Worm (Caenorhabditis elegans): Measurements from ENCODE around the gene pals-40.
A peak's percentile ranks its signal among the peaks of the same experiment; 100 is the strongest.

The pals-40 gene

DNA sequence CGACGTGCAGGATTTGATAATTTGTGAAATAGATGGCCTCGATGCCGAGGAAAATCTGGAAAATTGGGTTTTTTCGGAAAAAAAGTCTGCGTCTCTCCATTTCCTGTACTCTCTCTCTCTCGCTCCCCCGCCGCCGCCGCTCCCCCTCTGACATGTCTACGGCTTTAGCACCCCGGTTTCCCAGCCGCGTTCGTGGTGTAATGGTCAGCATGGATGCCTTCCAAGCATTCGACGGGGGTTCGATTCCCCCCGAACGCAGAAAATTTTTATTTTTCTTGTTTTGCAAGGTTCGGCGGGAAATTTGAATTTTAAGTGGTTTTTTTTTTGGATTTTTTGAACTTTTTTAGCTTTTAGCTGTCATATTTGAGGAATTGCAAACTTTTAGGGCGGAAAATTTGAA is 46.5 kb upstream of the pals-40 start (continued):
- TF ChIP-seq egl-13 (tag; optimal IDR thresholded peaks at IDR 0.05) (peak; percentile 33), mab-9 (GFP tag; IDR thresholded peaks at IDR 0.05) (peak; percentile 57; the same call in 1 of the 2 replicates), nhr-19 (GFP tag; conservative IDR thresholded peaks at IDR 0.05) (peak; percentile 69), isw-1 (GFP tag; IDR thresholded peaks at IDR 0.05) (peak; percentile 54), elt-2 (tag; optimal IDR thresholded peaks at IDR 0.05) (peak; percentile 32), sox-4 (tag; optimal IDR thresholded peaks at IDR 0.05) (no peak), tbx-2 (tag; optimal IDR thresholded peaks at IDR 0.05) (peak; percentile 49), pqm-1 (tag; optimal IDR thresholded peaks at IDR 0.05) (no peak), fos-1 (tag; optimal IDR thresholded peaks at IDR 0.05) (no peak), efl-3 (GFP tag; optimal IDR thresholded peaks at IDR 0.05) (no peak), nhr-28 (tag; optimal IDR thresholded peaks at IDR 0.05) (no peak), egl-27 (tag; optimal IDR thresholded peaks at IDR 0.05) (no peak), efl-1 (optimal IDR thresholded peaks at IDR 0.05) (peak; percentile 48 to 63), efl-1 (GFP tag; optimal IDR thresholded peaks at IDR 0.05 in 1 of 2) (peak; percentile 72 to 95), ama-1 (optimal IDR thresholded peaks at IDR 0.05) (no peak), blmp-1 (tag; optimal IDR thresholded peaks at IDR 0.05) (no peak), swsn-7 (tag; optimal IDR thresholded peaks at IDR 0.05) (peak; percentile 69), nhr-85 (tag) (peak; percentile 73), unc-86 (tag; optimal IDR thresholded peaks at IDR 0.05) (peak; percentile 51), dpl-1 (GFP tag; optimal IDR thresholded peaks at IDR 0.05) (peak; percentile 48 to 54 (median 52)), unc-98 (GFP tag; IDR thresholded peaks at IDR 0.05) (peak; percentile 47; the same call in 1 of the 2 replicates), nhr-11 (tag; optimal IDR thresholded peaks at IDR 0.05) (no peak), lin-15B (tag; optimal IDR thresholded peaks at IDR 0.05) (peak; percentile 47), nhr-20 (tag; optimal IDR thresholded peaks at IDR 0.05) (peak; percentile 59), grh-1 (GFP tag; IDR thresholded peaks at IDR 0.05) (peak; percentile 41; the same call in 1 of the 2 replicates), alr-1 (tag; optimal IDR thresholded peaks at IDR 0.05; ENCODE audit: borderline replicate concordance) (no peak), C16A3.4 (tag; optimal IDR thresholded peaks at IDR 0.05) (peak; percentile 34), snpc-4 (tag; optimal IDR thresholded peaks at IDR 0.05) (peak; percentile 17), ceh-88 (GFP tag; IDR thresholded peaks at IDR 0.05) (no peak), nhr-12 (tag; optimal IDR thresholded peaks at IDR 0.05) (no peak), lin-13 (GFP tag; optimal IDR thresholded peaks at IDR 0.05) (peak; percentile 55), xbp-1 (tag; optimal IDR thresholded peaks at IDR 0.05) (peak; percentile 50), dsc-1 (tag; optimal IDR thresholded peaks at IDR 0.05) (peak; percentile 77), nhr-71 (tag; optimal IDR thresholded peaks at IDR 0.05) (peak; percentile 76), Y116A8C.19 (tag; optimal IDR thresholded peaks at IDR 0.05; ENCODE audit: borderline replicate concordance) (no peak), rnt-1 (tag; optimal IDR thresholded peaks at IDR 0.05) (no peak), ceh-63 (GFP tag; optimal IDR thresholded peaks at IDR 0.05) (no peak), hlh-17 (GFP tag; optimal IDR thresholded peaks at IDR 0.05; ENCODE audit: borderline replicate concordance) (no peak), ztf-11 (tag; optimal IDR thresholded peaks at IDR 0.05) (peak in 1 of 2 experiments; percentile 32)

DNA sequence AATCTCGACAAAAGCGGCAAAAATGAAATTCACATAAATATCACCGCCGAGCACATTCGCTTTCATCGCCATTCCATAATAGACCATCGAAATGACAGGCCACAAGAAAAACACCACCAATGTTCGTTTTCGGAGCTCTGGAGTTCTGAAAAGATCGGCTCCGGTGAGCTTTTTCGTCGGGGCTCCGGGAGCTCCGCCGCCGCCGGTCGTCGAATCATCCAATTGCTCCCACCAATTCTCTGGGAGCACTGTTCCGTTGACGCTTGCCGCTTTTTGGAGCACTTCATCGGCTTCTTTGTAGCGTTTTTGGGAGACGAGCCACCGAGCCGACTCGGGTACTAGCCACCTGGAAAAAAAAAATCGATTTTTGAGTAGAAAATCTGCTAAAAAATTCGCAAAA is 43.6 kb upstream of the pals-40 start:
- TF ChIP-seq vab-15 (tag; optimal IDR thresholded peaks at IDR 0.05), result no peak
- TF ChIP-seq lir-3 (tag; optimal IDR thresholded peaks at IDR 0.05; ENCODE audit: poor library complexity), result no peak
- no peak for TF ChIP-seq C34B4.2 (tag; optimal IDR thresholded peaks at IDR 0.05)
- no peak for TF ChIP-seq pax-3 (tag; optimal IDR thresholded peaks at IDR 0.05)
- TF ChIP-seq fkh-10 (GFP tag; optimal IDR thresholded peaks at IDR 0.05), result no peak
- no peak for TF ChIP-seq hpl-2 (GFP tag; optimal IDR thresholded peaks at IDR 0.05)
- TF ChIP-seq efl-1 (optimal IDR thresholded peaks at IDR 0.05), result no peak
- no peak for TF ChIP-seq efl-1 (GFP tag; optimal IDR thresholded peaks at IDR 0.05 in 1 of 2)
- no peak for TF ChIP-seq zag-1 (tag; optimal IDR thresholded peaks at IDR 0.05)
- no peak for TF ChIP-seq nhr-11 (tag; optimal IDR thresholded peaks at IDR 0.05)
- no peak for TF ChIP-seq pqm-1 (tag; optimal IDR thresholded peaks at IDR 0.05)
- no peak for TF ChIP-seq efl-3 (GFP tag; optimal IDR thresholded peaks at IDR 0.05)
- no peak for TF ChIP-seq nhr-84 (tag; optimal IDR thresholded peaks at IDR 0.05)
- no peak for TF ChIP-seq hlh-4 (tag; optimal IDR thresholded peaks at IDR 0.05)
- TF ChIP-seq lin-15B (tag; optimal IDR thresholded peaks at IDR 0.05), result no peak
- no peak for TF ChIP-seq C16A3.4 (tag; optimal IDR thresholded peaks at IDR 0.05)

Measured in whole organism, L1 larva.